Worm (Caenorhabditis elegans): ENCODE measurements around the gene F22B5.10.
A peak's percentile ranks its signal among the peaks of the same experiment; 100 is the strongest.

DNA sequence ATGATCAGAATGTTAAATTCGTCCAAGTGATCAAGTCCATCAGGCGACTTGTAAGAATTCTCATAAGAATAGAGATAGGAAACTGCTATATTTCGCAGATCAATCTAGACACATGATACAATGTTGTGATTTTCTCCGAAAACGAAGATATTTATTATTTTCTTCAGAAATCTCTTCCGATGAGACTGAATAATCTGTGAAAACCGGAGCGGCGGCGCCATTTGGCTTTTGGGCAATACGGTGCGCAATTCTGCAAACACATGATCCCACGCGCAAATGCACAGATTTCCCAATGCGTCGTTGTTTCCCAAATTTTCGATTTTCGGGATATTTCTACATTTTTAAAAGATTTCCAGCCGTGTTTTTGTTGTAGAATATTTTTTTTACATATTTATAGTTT is 24.8 kb upstream of the F22B5.10 start:
- TF ChIP-seq aptf-3 (GFP tag; IDR thresholded peaks at IDR 0.05) = no peak
- TF ChIP-seq aptf-2 (GFP tag; conservative IDR thresholded peaks at IDR 0.05) = 0 out of 2 replicates have a peak, but pooled peaks have one; percentile 47
- TF ChIP-seq snpc-4 (GFP tag; optimal IDR thresholded peaks at IDR 0.05) = no peak
- peak in 1 of 4 experiments; percentile 16 for TF ChIP-seq snpc-4 (tag; optimal IDR thresholded peaks at IDR 0.05)
- TF ChIP-seq F52B5.7 (tag; optimal IDR thresholded peaks at IDR 0.05) = no peak
- TF ChIP-seq hsf-1 (GFP tag; IDR thresholded peaks at IDR 0.05) = 0 out of 2 replicates have a peak, but pooled peaks have one; percentile 9
- no peak for TF ChIP-seq pha-4 (tag; optimal IDR thresholded peaks at IDR 0.05)
- no peak for TF ChIP-seq Y95B8A.8 (GFP tag; IDR thresholded peaks at IDR 0.05)
- no peak for TF ChIP-seq ama-1 (optimal IDR thresholded peaks at IDR 0.05)
- TF ChIP-seq ama-1 (GFP tag; optimal IDR thresholded peaks at IDR 0.05) = no peak
- no peak for TF ChIP-seq unc-62 (GFP tag; optimal IDR thresholded peaks at IDR 0.05)
- TF ChIP-seq akir-1 (GFP tag; optimal IDR thresholded peaks at IDR 0.05) = no peak
- no peak for TF ChIP-seq rcor-1 (GFP tag; IDR thresholded peaks at IDR 0.05)

Measured in whole organism, young adult.